Fruit fly (Drosophila melanogaster) whole organism, embryonic: ENCODE data around the gene CG7029.

Experiments
- C15 ChIP-seq: fragments of 200-800 bp; sonication (Bioruptor generic); IDR thresholded peaks from 3 replicates; pipeline ENCODE4 v1.3.6; 2022; ENCODE audit warnings: missing biosample characterization, missing genetic modification characterization
- CG10543 ChIP-seq: fragments of 200-800 bp; sonication (Bioruptor generic); optimal IDR thresholded peaks from 3 replicates; lab custom pipeline; 2017; ENCODE audit warnings: missing biosample characterization, mild to moderate bottlenecking, missing genetic modification characterization, moderate library complexity
- CG10979 ChIP-seq: fragments of 200-800 bp; sonication (Bioruptor generic); optimal IDR thresholded peaks from 2 replicates; lab custom pipeline; 2018; ENCODE audit warnings: missing biosample characterization, mild to moderate bottlenecking, missing genetic modification characterization, moderate library complexity
- CG11085 ChIP-seq: fragments of 200-800 bp; sonication (Bioruptor generic); IDR thresholded peaks from 2 replicates; pipeline ENCODE4 v1.3.6; 2022; ENCODE audit warnings: missing biosample characterization, missing genetic modification characterization
- CG12942 ChIP-seq: fragments of 200-800 bp; sonication (Bioruptor generic); optimal IDR thresholded peaks from 3 replicates; lab custom pipeline; 2016; ENCODE audit warnings: missing biosample characterization, missing genetic modification characterization
- CG13424 ChIP-seq: fragments of 200-800 bp; sonication (Bioruptor generic); optimal IDR thresholded peaks from 2 replicates; lab custom pipeline; 2019; ENCODE audit warnings: missing biosample characterization, mild to moderate bottlenecking, missing genetic modification characterization, moderate library complexity
- CG13775 ChIP-seq: fragments of 200-800 bp; sonication (Bioruptor generic); optimal IDR thresholded peaks from 3 replicates; lab custom pipeline; 2017; ENCODE audit warnings: missing biosample characterization, mild to moderate bottlenecking, missing genetic modification characterization
- CG14014 ChIP-seq: fragments of 200-800 bp; sonication (Bioruptor generic); IDR thresholded peaks from 2 replicates; pipeline ENCODE4 v1.3.6; 2022; ENCODE audit warnings: missing biosample characterization, missing genetic modification characterization
- CG15696 ChIP-seq: fragments of 200-800 bp; sonication (Bioruptor generic); optimal IDR thresholded peaks from 2 replicates; lab custom pipeline; 2019; ENCODE audit warnings: missing biosample characterization, mild to moderate bottlenecking, missing genetic modification characterization, moderate library complexity
- CG1647 ChIP-seq: fragments of 200-800 bp; sonication (Bioruptor generic); optimal IDR thresholded peaks from 3 replicates; lab custom pipeline; 2016; ENCODE audit warnings: missing biosample characterization, missing genetic modification characterization
- CG16815 ChIP-seq: fragments of 200-800 bp; sonication (Bioruptor generic); optimal IDR thresholded peaks from 3 replicates; lab custom pipeline; 2017; ENCODE audit warnings: missing biosample characterization, mild to moderate bottlenecking, missing genetic modification characterization
- CG2129 ChIP-seq: fragments of 200-800 bp; sonication (Bioruptor generic); IDR thresholded peaks from 2 replicates; pipeline ENCODE4 v1.3.6; 2022; ENCODE audit warnings: missing biosample characterization, missing genetic modification characterization; ENCODE audit not compliant: partially characterized antibody
- CG2889 ChIP-seq: fragments of 200-800 bp; sonication (Bioruptor generic); IDR thresholded peaks from 3 replicates; pipeline ENCODE4 v1.3.6; 2022; ENCODE audit warnings: missing biosample characterization, missing genetic modification characterization
- CG30431 ChIP-seq: fragments of 200-800 bp; sonication (Bioruptor generic); optimal IDR thresholded peaks from 2 replicates; lab custom pipeline; 2017; ENCODE audit warnings: missing biosample characterization, missing genetic modification characterization
- CG32532 ChIP-seq: fragments of 200-800 bp; sonication (Bioruptor generic); IDR thresholded peaks from 2 replicates; pipeline ENCODE4 v1.3.6; 2022; ENCODE audit warnings: missing biosample characterization, missing genetic modification characterization
- CG34422 ChIP-seq: fragments of 200-800 bp; sonication (Bioruptor generic); IDR thresholded peaks from 3 replicates; pipeline ENCODE4 v1.3.6; 2022; ENCODE audit warnings: missing biosample characterization, missing genetic modification characterization
- CG3847 ChIP-seq: fragments of 200-800 bp; sonication (Bioruptor generic); IDR thresholded peaks from 2 replicates; pipeline ENCODE4 v1.3.6; 2022; ENCODE audit warnings: missing biosample characterization, missing genetic modification characterization
- CG43689 ChIP-seq: fragments of 200-800 bp; sonication (Bioruptor generic); IDR thresholded peaks from 2 replicates; pipeline ENCODE4 v1.3.6; 2022; ENCODE audit warnings: missing biosample characterization, missing genetic modification characterization
- CG6175 ChIP-seq: fragments of 200-800 bp; sonication (Bioruptor generic); IDR thresholded peaks from 3 replicates; pipeline ENCODE4 v1.3.6; 2022; ENCODE audit warnings: missing biosample characterization, missing genetic modification characterization
- CG8089 ChIP-seq: fragments of 200-800 bp; sonication (Bioruptor generic); optimal IDR thresholded peaks from 3 replicates; lab custom pipeline; 2016; ENCODE audit warnings: missing biosample characterization, missing genetic modification characterization
- CkIIα-i1 ChIP-seq: fragments of 200-800 bp; sonication (Bioruptor generic); IDR thresholded peaks from 2 replicates; pipeline ENCODE4 v1.3.6; 2022; ENCODE audit warnings: missing biosample characterization, missing genetic modification characterization
- D19A ChIP-seq: fragments of 200-800 bp; optimal IDR thresholded peaks from 3 replicates; lab custom pipeline; 2019; ENCODE audit warnings: missing biosample characterization, mild to moderate bottlenecking, missing genetic modification characterization, moderate library complexity
- Dfd ChIP-seq, 2 experiments: fragments of >200 bp; optimal IDR thresholded peaks; 2 replicates each; lab custom pipeline; 2017; ENCODE audit warnings: missing biosample characterization in 2 of 2, missing genetic modification characterization in 2 of 2
- Dip2 ChIP-seq: fragments of 200-800 bp; sonication (Bioruptor generic); IDR thresholded peaks from 2 replicates; pipeline ENCODE4 v1.3.6; 2022; ENCODE audit warnings: missing biosample characterization, missing genetic modification characterization
- Doc3 ChIP-seq: fragments of 200-800 bp; sonication (Bioruptor generic); IDR thresholded peaks from 3 replicates; pipeline ENCODE4 v1.3.6; 2022; ENCODE audit warnings: missing biosample characterization, missing genetic modification characterization; ENCODE audit not compliant: partially characterized antibody
- Gsc ChIP-seq: fragments of 200-800 bp; sonication (Bioruptor generic); IDR thresholded peaks from 2 replicates; pipeline ENCODE4 v1.3.6; 2022; ENCODE audit warnings: missing biosample characterization, missing genetic modification characterization
- H15 ChIP-seq: fragments of 200-800 bp; sonication (Bioruptor generic); IDR thresholded peaks from 3 replicates; pipeline ENCODE4 v1.3.6; 2022; ENCODE audit warnings: missing biosample characterization, missing genetic modification characterization
- HLH3B ChIP-seq: fragments of 200-800 bp; sonication (Bioruptor generic); IDR thresholded peaks from 2 replicates; pipeline ENCODE4 v1.3.6; 2022; ENCODE audit warnings: missing biosample characterization, missing genetic modification characterization
- Hr3 ChIP-seq: fragments of 200-800 bp; sonication (Bioruptor generic); optimal IDR thresholded peaks from 3 replicates; lab custom pipeline; 2016; ENCODE audit warnings: missing biosample characterization, missing genetic modification characterization
- Hr51 ChIP-seq, 2 experiments: fragments of 200-800 bp; sonication (Bioruptor generic); optimal IDR thresholded peaks; 2 replicates in 1 of 2; 3 replicates in 1 of 2; lab custom pipeline; 2016 to 2018; ENCODE audit warnings: missing biosample characterization in 2 of 2, missing genetic modification characterization in 2 of 2, mild to moderate bottlenecking in 1 of 2, moderate library complexity in 1 of 2
- Mes4 ChIP-seq: fragments of 200-800 bp; sonication (Bioruptor generic); optimal IDR thresholded peaks from 2 replicates; lab custom pipeline; 2016; ENCODE audit warnings: missing biosample characterization, missing genetic modification characterization
- NC2β ChIP-seq: fragments of 200-800 bp; sonication (Bioruptor generic); optimal IDR thresholded peaks from 2 replicates; lab custom pipeline; 2016; ENCODE audit warnings: missing biosample characterization, missing genetic modification characterization
- Nf-YA ChIP-seq: fragments of 200-800 bp; sonication (Bioruptor generic); IDR thresholded peaks from 2 replicates; pipeline ENCODE4 v1.3.6; 2022; ENCODE audit warnings: missing biosample characterization, missing genetic modification characterization
- Oaz ChIP-seq: fragments of 200-800 bp; sonication (Bioruptor generic); IDR thresholded peaks from 2 replicates; pipeline ENCODE4 v1.3.6; 2022; ENCODE audit warnings: missing biosample characterization, missing genetic modification characterization
- abd-A ChIP-seq: fragments of 200-800 bp; sonication (Bioruptor generic); optimal IDR thresholded peaks from 3 replicates; lab custom pipeline; 2019; ENCODE audit warnings: missing biosample characterization, mild to moderate bottlenecking, missing genetic modification characterization, moderate library complexity
- amos ChIP-seq: fragments of 200-800 bp; sonication (Bioruptor generic); IDR thresholded peaks from 2 replicates; pipeline ENCODE4 v1.3.6; 2022; ENCODE audit warnings: missing biosample characterization, missing genetic modification characterization; ENCODE audit not compliant: partially characterized antibody
- ase ChIP-seq: fragments of 200-800 bp; sonication (Bioruptor generic); IDR thresholded peaks from 3 replicates; pipeline ENCODE4 v1.3.6; 2022; ENCODE audit warnings: missing biosample characterization, missing genetic modification characterization
- bsh ChIP-seq, 2 experiments: fragments of 200-800 bp; sonication (Bioruptor generic); optimal IDR thresholded peaks; 2 replicates each; lab custom pipeline; 2017 to 2018; ENCODE audit warnings: mild to moderate bottlenecking in 2 of 2, missing biosample characterization in 2 of 2, missing genetic modification characterization in 2 of 2, moderate library complexity in 1 of 2
- cato ChIP-seq: fragments of 200-800 bp; sonication (Bioruptor generic); optimal IDR thresholded peaks from 2 replicates; lab custom pipeline; 2016; ENCODE audit warnings: missing biosample characterization, missing genetic modification characterization, borderline replicate concordance
- chn ChIP-seq: fragments of 200-800 bp; sonication (Bioruptor generic); optimal IDR thresholded peaks from 2 replicates; lab custom pipeline; 2016; ENCODE audit warnings: missing biosample characterization, missing genetic modification characterization
- croc ChIP-seq: fragments of 200-800 bp; sonication (Bioruptor generic); conservative IDR thresholded peaks from 3 replicates; pipeline ENCODE4 v1.3.6; 2022; ENCODE audit warnings: missing biosample characterization, missing genetic modification characterization
- dpn ChIP-seq, 2 experiments: fragments of 200-800 bp; sonication (Bioruptor generic); optimal IDR thresholded peaks; 3 replicates each; lab custom pipeline; 2016; ENCODE audit warnings: missing biosample characterization in 2 of 2, missing genetic modification characterization in 2 of 2
- dysf ChIP-seq: fragments of 200-800 bp; sonication (Bioruptor generic); IDR thresholded peaks from 3 replicates; pipeline ENCODE4 v1.3.6; 2022; ENCODE audit warnings: missing biosample characterization, missing genetic modification characterization
- fd64A ChIP-seq: fragments of 200-800 bp; sonication (Bioruptor generic); optimal IDR thresholded peaks from 3 replicates; lab custom pipeline; 2018; ENCODE audit warnings: missing biosample characterization, mild to moderate bottlenecking, missing genetic modification characterization
- kay ChIP-seq: fragments of 200-800 bp; sonication (Bioruptor generic); optimal IDR thresholded peaks from 2 replicates; lab custom pipeline; 2016; ENCODE audit warnings: missing biosample characterization, missing genetic modification characterization
- pros ChIP-seq: fragments of 200-800 bp; sonication (Bioruptor generic); optimal IDR thresholded peaks from 3 replicates; lab custom pipeline; 2019; ENCODE audit warnings: missing biosample characterization, mild to moderate bottlenecking, missing genetic modification characterization, moderate library complexity
- ranshi ChIP-seq: fragments of 200-800 bp; sonication (Bioruptor generic); IDR thresholded peaks from 2 replicates; pipeline ENCODE4 v1.3.6; 2022; ENCODE audit warnings: missing biosample characterization, missing genetic modification characterization
- so ChIP-seq: fragments of 200-800 bp; sonication (Bioruptor generic); IDR thresholded peaks from 3 replicates; pipeline ENCODE4 v1.3.6; 2022; ENCODE audit warnings: missing biosample characterization, missing genetic modification characterization
- sob ChIP-seq: fragments of 200-800 bp; sonication (Bioruptor generic); IDR thresholded peaks from 2 replicates; pipeline ENCODE4 v1.3.6; 2022; ENCODE audit warnings: missing biosample characterization, missing genetic modification characterization
- tll ChIP-seq, 2 experiments: fragments of 200-800 bp in 1 of 2; fragments of >200 bp in 1 of 2; sonication (Bioruptor generic) in 1 of 2; optimal IDR thresholded peaks; 2 replicates each; lab custom pipeline; 2017 to 2019; ENCODE audit warnings: missing biosample characterization in 2 of 2, missing genetic modification characterization in 2 of 2, mild to moderate bottlenecking in 1 of 2, moderate library complexity in 1 of 2
- trem ChIP-seq: fragments of 200-800 bp; optimal IDR thresholded peaks from 3 replicates; lab custom pipeline; 2019; ENCODE audit warnings: missing biosample characterization, mild to moderate bottlenecking, missing genetic modification characterization, moderate library complexity

The CG7029 gene

DNA sequence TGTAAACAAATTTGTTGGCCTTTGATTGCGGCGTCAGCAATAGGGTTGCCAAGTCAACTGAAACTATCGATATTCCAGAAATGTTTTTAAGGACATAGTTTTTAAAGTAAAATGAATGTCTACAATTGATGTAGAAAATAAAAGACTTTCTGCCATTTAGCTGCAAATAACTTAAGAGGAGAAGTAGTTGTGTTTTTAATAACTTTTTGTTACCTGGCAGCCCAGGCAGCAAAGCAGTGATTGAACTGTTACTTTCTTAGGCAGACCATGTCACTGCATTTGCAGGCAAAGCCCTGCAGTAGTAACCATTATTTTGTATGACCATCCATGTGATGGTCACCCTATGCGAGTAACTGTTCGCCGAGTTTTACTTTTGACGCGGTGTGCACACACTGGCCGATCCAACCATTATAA is at the start of gene CG7029, which contains the start of the genes rumi and Usp12-46 (continued):
- TF ChIP-seq CG13424 (tag; lab: Kevin White, UChicago) (peak; percentile 90), CG14014 (GFP tag; lab: Robert Waterston, UW) (peak; percentile 90), fd64A (GFP tag; lab: Kevin White, UChicago) (no peak), CG8089 (peak; percentile 87), Hr3 (peak; percentile 88), CG13775 (GFP tag; lab: Kevin White, UChicago) (peak; percentile 89), CG3847 (GFP tag; lab: Robert Waterston, UW) (peak; percentile 92), CG2889 (GFP tag; lab: Robert Waterston, UW) (peak; percentile 79), bsh (GFP tag; optimal IDR thresholded peaks at IDR 0.05; lab: Kevin White, UChicago) (peak in 1 of 2 experiments; percentile 88), CG30431 (GFP tag; lab: Kevin White, UChicago) (peak; percentile 72), CkIIα-i1 (GFP tag; lab: Robert Waterston, UW) (no peak), Hr51 (GFP tag; optimal IDR thresholded peaks at IDR 0.05; lab: Kevin White, UChicago) (peak; percentile 86 to 90), so (GFP tag; lab: Robert Waterston, UW) (peak; percentile 77; the same call in 1 of the 3 replicates), kay (GFP tag; lab: Kevin White, UChicago) (peak; percentile 79), dysf (peak; percentile 84), pros (peak; percentile 82), chn (GFP tag; lab: Kevin White, UChicago) (peak; percentile 90), CG11085 (GFP tag; lab: Robert Waterston, UW) (0 out of 2 replicates have a peak, but pooled peaks have one; percentile 29), C15 (GFP tag; lab: Robert Waterston, UW) (0 out of 3 replicates have a peak, but pooled peaks have one; percentile 53), Gsc (peak; percentile 55), trem (tag; lab: Kevin White, UChicago) (peak; percentile 83), cato (GFP tag; lab: Kevin White, UChicago) (peak; percentile 69), sob (GFP tag; lab: Robert Waterston, UW) (peak; percentile 89), CG32532 (GFP tag; lab: Robert Waterston, UW) (peak; percentile 89), Mes4 (GFP tag; lab: Kevin White, UChicago) (peak; percentile 78), CG1647 (GFP tag; lab: Kevin White, UChicago) (peak; percentile 90), CG16815 (GFP tag; lab: Kevin White, UChicago) (peak; percentile 79), CG15696 (tag; lab: Kevin White, UChicago) (peak; percentile 87), ase (peak; percentile 81), NC2β (GFP tag; lab: Kevin White, UChicago) (peak; percentile 91), croc (GFP tag; lab: Robert Waterston, UW) (peak; percentile 60), D19A (tag; lab: Kevin White, UChicago) (no peak), ranshi (peak; percentile 99), CG34422 (GFP tag; lab: Robert Waterston, UW) (peak; percentile 90), CG2129 (GFP tag; lab: Robert Waterston, UW) (peak; percentile 64), Dfd (GFP tag; optimal IDR thresholded peaks at IDR 0.05; lab: Kevin White, UChicago) (no peak), CG10543 (GFP tag; lab: Kevin White, UChicago) (peak; percentile 77), Nf-YA (GFP tag; lab: Robert Waterston, UW) (peak; percentile 74), Dip2 (GFP tag; lab: Robert Waterston, UW) (no peak), H15 (GFP tag; lab: Robert Waterston, UW) (peak; percentile 77), Doc3 (GFP tag; lab: Robert Waterston, UW) (peak; percentile 83), Oaz (peak; percentile 77), HLH3B (GFP tag; lab: Robert Waterston, UW) (peak; percentile 81), abd-A (tag; lab: Kevin White, UChicago) (no peak), tll (GFP tag; optimal IDR thresholded peaks at IDR 0.05; lab: Kevin White, UChicago) (peak in 1 of 2 experiments; percentile 35), CG6175 (GFP tag; lab: Robert Waterston, UW) (peak; percentile 52; the same call in 2 of the 3 replicates), CG10979 (tag; lab: Kevin White, UChicago) (peak; percentile 81), CG43689 (peak; percentile 52; the same call in 1 of the 2 replicates), CG12942 (GFP tag; lab: Kevin White, UChicago) (peak; percentile 76), dpn (GFP tag; optimal IDR thresholded peaks at IDR 0.05; lab: Kevin White, UChicago) (peak; percentile 85 to 92), amos (GFP tag; lab: Robert Waterston, UW) (peak; percentile 72)
